Worm (Caenorhabditis elegans): ENCODE measurements around the gene col-116.
A peak's percentile ranks its signal among the peaks of the same experiment; 100 is the strongest.

col-116 gene

ce11 chrIV:8328913-8329312, 26.8 kb upstream of the col-116 start, which contains the start of gene F35H10.2:
Gene F35H10.2, plus strand, starts transcription at chrIV:8329213.
- TF ChIP-seq B0310.2 (tag; optimal IDR thresholded peaks at IDR 0.05) (no peak), flt-1 (GFP tag; IDR thresholded peaks at IDR 0.05) (no peak), ceh-36 (tag; optimal IDR thresholded peaks at IDR 0.05) (no peak), sea-1 (GFP tag; conservative IDR thresholded peaks at IDR 0.05) (no peak), ceh-13 (GFP tag; optimal IDR thresholded peaks at IDR 0.05) (no peak), tra-4 (tag; optimal IDR thresholded peaks at IDR 0.05) (no peak), pes-1 (GFP tag; IDR thresholded peaks at IDR 0.05) (no peak), scrt-1 (GFP tag; IDR thresholded peaks at IDR 0.05) (no peak), hmbx-1 (tag; optimal IDR thresholded peaks at IDR 0.05) (no peak), ets-7 (tag; optimal IDR thresholded peaks at IDR 0.05) (no peak), aly-1 (tag; optimal IDR thresholded peaks at IDR 0.05) (no peak), hmg-4 (GFP tag; optimal IDR thresholded peaks at IDR 0.05) (no peak), F13C5.2 (tag; optimal IDR thresholded peaks at IDR 0.05) (no peak), hnd-1 (tag; optimal IDR thresholded peaks at IDR 0.05) (no peak), tbx-11 (GFP tag; IDR thresholded peaks at IDR 0.05) (no peak), tbx-37 (GFP tag; conservative IDR thresholded peaks at IDR 0.05) (no peak), ama-1 (optimal IDR thresholded peaks at IDR 0.05) (no peak)

ce11 chrIV:8332526-8332925, 23.2 kb upstream of the col-116 start, which contains the start of gene lys-10:
Gene lys-10, plus strand, starts transcription at chrIV:8332826.
- TF ChIP-seq aly-1 (tag; optimal IDR thresholded peaks at IDR 0.05): no peak
- no peak for TF ChIP-seq hnd-1 (tag; optimal IDR thresholded peaks at IDR 0.05)
- no peak for TF ChIP-seq ceh-13 (GFP tag; optimal IDR thresholded peaks at IDR 0.05)
- no peak for TF ChIP-seq B0310.2 (tag; optimal IDR thresholded peaks at IDR 0.05)
- no peak for TF ChIP-seq F13C5.2 (tag; optimal IDR thresholded peaks at IDR 0.05)
- no peak for TF ChIP-seq hmbx-1 (tag; optimal IDR thresholded peaks at IDR 0.05)

ce11 chrIV:8333034-8333433, 22.7 kb upstream of the col-116 start:
- TF ChIP-seq tbx-37 (GFP tag; conservative IDR thresholded peaks at IDR 0.05) (no peak), flt-1 (GFP tag; IDR thresholded peaks at IDR 0.05) (0 out of 2 replicates have a peak, but pooled peaks have one; percentile 2)

ce11 chrIV:8333554-8333953, 22.2 kb upstream of the col-116 start:
- TF ChIP-seq scrt-1 (GFP tag; IDR thresholded peaks at IDR 0.05) (no peak), hmg-4 (GFP tag; optimal IDR thresholded peaks at IDR 0.05) (no peak), hmbx-1 (tag; optimal IDR thresholded peaks at IDR 0.05) (no peak), aly-1 (tag; optimal IDR thresholded peaks at IDR 0.05) (peak; percentile 47), flt-1 (GFP tag; IDR thresholded peaks at IDR 0.05) (no peak), tbx-37 (GFP tag; conservative IDR thresholded peaks at IDR 0.05) (no peak), B0310.2 (tag; optimal IDR thresholded peaks at IDR 0.05) (no peak), ama-1 (optimal IDR thresholded peaks at IDR 0.05) (peak; percentile 97)

- no peak for TF ChIP-seq hnd-1 (tag; optimal IDR thresholded peaks at IDR 0.05)
- no peak for TF ChIP-seq F13C5.2 (tag; optimal IDR thresholded peaks at IDR 0.05)
- no peak for TF ChIP-seq B0310.2 (tag; optimal IDR thresholded peaks at IDR 0.05)
- TF ChIP-seq flt-1 (GFP tag; IDR thresholded peaks at IDR 0.05): no peak
- no peak for TF ChIP-seq hmbx-1 (tag; optimal IDR thresholded peaks at IDR 0.05)
- no peak for TF ChIP-seq ama-1 (optimal IDR thresholded peaks at IDR 0.05)
- no peak for TF ChIP-seq ceh-36 (tag; optimal IDR thresholded peaks at IDR 0.05)
- TF ChIP-seq ets-7 (tag; optimal IDR thresholded peaks at IDR 0.05): no peak
- no peak for TF ChIP-seq tbx-11 (GFP tag; IDR thresholded peaks at IDR 0.05)
- no peak for TF ChIP-seq ceh-13 (GFP tag; optimal IDR thresholded peaks at IDR 0.05)
- no peak for TF ChIP-seq aly-1 (tag; optimal IDR thresholded peaks at IDR 0.05)
- TF ChIP-seq tbx-37 (GFP tag; conservative IDR thresholded peaks at IDR 0.05): no peak
- TF ChIP-seq hmg-4 (GFP tag; optimal IDR thresholded peaks at IDR 0.05): no peak
Measured at ce11 chrIV:8333954-8333987, 21.9 kb upstream of the col-116 start, which contains the start of gene his-31. Gene his-31, minus strand, starts transcription at chrIV:8333983.

- TF ChIP-seq pes-1 (GFP tag; IDR thresholded peaks at IDR 0.05) (peak; percentile 76), ceh-36 (tag; optimal IDR thresholded peaks at IDR 0.05) (peak; percentile 69), tra-4 (tag; optimal IDR thresholded peaks at IDR 0.05) (peak; percentile 25), hnd-1 (tag; optimal IDR thresholded peaks at IDR 0.05) (no peak), scrt-1 (GFP tag; IDR thresholded peaks at IDR 0.05) (peak; percentile 78; the same call in 1 of the 2 replicates), flt-1 (GFP tag; IDR thresholded peaks at IDR 0.05) (peak; percentile 65; the same call in 1 of the 2 replicates), B0310.2 (tag; optimal IDR thresholded peaks at IDR 0.05) (peak; percentile 88), sea-1 (GFP tag; conservative IDR thresholded peaks at IDR 0.05) (peak; percentile 67; the same call in 1 of the 2 replicates), hmg-4 (GFP tag; optimal IDR thresholded peaks at IDR 0.05) (peak; percentile 41), tbx-11 (GFP tag; IDR thresholded peaks at IDR 0.05) (no peak), hmbx-1 (tag; optimal IDR thresholded peaks at IDR 0.05) (peak; percentile 60), F13C5.2 (tag; optimal IDR thresholded peaks at IDR 0.05) (peak; percentile 18), tbx-37 (GFP tag; conservative IDR thresholded peaks at IDR 0.05) (no peak), ama-1 (optimal IDR thresholded peaks at IDR 0.05) (peak; percentile 99), aly-1 (tag; optimal IDR thresholded peaks at IDR 0.05) (peak; percentile 100), ceh-13 (GFP tag; optimal IDR thresholded peaks at IDR 0.05) (no peak), ets-7 (tag; optimal IDR thresholded peaks at IDR 0.05) (no peak)
Measured at ce11 chrIV:8333988-8334863, 21.5 kb upstream of the col-116 start, which contains the start of gene his-32. Gene his-32, plus strand, starts transcription at chrIV:8334305.

- TF ChIP-seq scrt-1 (GFP tag; IDR thresholded peaks at IDR 0.05): no peak
- no peak for TF ChIP-seq F13C5.2 (tag; optimal IDR thresholded peaks at IDR 0.05)
- TF ChIP-seq flt-1 (GFP tag; IDR thresholded peaks at IDR 0.05): no peak
- no peak for TF ChIP-seq hnd-1 (tag; optimal IDR thresholded peaks at IDR 0.05)
- no peak for TF ChIP-seq aly-1 (tag; optimal IDR thresholded peaks at IDR 0.05)
- no peak for TF ChIP-seq ceh-36 (tag; optimal IDR thresholded peaks at IDR 0.05)
- TF ChIP-seq ceh-13 (GFP tag; optimal IDR thresholded peaks at IDR 0.05): no peak
- no peak for TF ChIP-seq B0310.2 (tag; optimal IDR thresholded peaks at IDR 0.05)
- TF ChIP-seq tra-4 (tag; optimal IDR thresholded peaks at IDR 0.05): no peak
- TF ChIP-seq hmbx-1 (tag; optimal IDR thresholded peaks at IDR 0.05): no peak
- no peak for TF ChIP-seq ets-7 (tag; optimal IDR thresholded peaks at IDR 0.05)
- no peak for TF ChIP-seq ama-1 (optimal IDR thresholded peaks at IDR 0.05)
- no peak for TF ChIP-seq tbx-11 (GFP tag; IDR thresholded peaks at IDR 0.05)
- TF ChIP-seq pes-1 (GFP tag; IDR thresholded peaks at IDR 0.05): no peak
- TF ChIP-seq hmg-4 (GFP tag; optimal IDR thresholded peaks at IDR 0.05): no peak
- no peak for TF ChIP-seq tbx-37 (GFP tag; conservative IDR thresholded peaks at IDR 0.05)
- no peak for TF ChIP-seq sea-1 (GFP tag; conservative IDR thresholded peaks at IDR 0.05)
Measured at ce11 chrIV:8339636-8340035, 16.1 kb upstream of the col-116 start, which contains the start of gene lgc-6. Gene lgc-6, plus strand, starts transcription at chrIV:8339936.

All from whole organism, early embryonic.